Fruit fly (Drosophila melanogaster) whole organism: ENCODE data around the gene CG14370.

Experiments used
- CG8478 ChIP-seq: fragments of >200 bp; optimal IDR thresholded peaks from 2 replicates; lab custom pipeline; 2018; ENCODE audit warnings: inconsistent platforms
- Dll ChIP-seq: fragments of >200 bp; optimal IDR thresholded peaks from 2 replicates; lab custom pipeline; 2017
- EcR ChIP-seq, 2 experiments: fragments of >200 bp; optimal IDR thresholded peaks; 2 replicates each; lab custom pipeline; 2017; ENCODE audit warnings: missing biosample characterization in 2 of 2, missing genetic modification characterization in 2 of 2, missing genetic modification reagents in 2 of 2
- pan ChIP-seq: fragments of >200 bp; optimal IDR thresholded peaks from 2 replicates; lab custom pipeline; 2017
- psq ChIP-seq: fragments of >200 bp; optimal IDR thresholded peaks from 2 replicates; lab custom pipeline; 2017
- usp ChIP-seq: fragments of >200 bp; optimal IDR thresholded peaks from 2 replicates; lab custom pipeline; 2017; ENCODE audit warnings: missing biosample characterization, missing genetic modification characterization, mixed read lengths

DNA sequence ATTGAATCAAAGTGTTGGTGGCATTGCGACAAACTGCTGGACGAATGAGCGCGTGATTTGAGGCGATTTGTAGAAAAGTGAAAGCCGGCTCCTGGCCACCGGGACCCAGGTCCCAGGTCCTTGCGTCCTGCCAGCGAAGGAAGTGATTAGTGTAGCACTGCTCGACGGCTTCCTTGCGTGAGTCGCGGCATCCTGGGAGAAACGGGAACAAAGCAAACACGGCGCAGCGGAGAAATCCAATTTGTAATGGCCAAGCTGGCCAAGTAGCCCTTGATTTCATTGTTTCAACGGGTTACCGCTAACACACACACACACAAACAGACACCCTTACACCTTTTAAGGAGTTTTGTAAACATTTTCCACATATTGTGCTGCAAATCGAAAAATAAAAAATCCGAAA is 43.8 kb downstream of the CG14370 start, which contains the start of gene CG10841:
- TF ChIP-seq usp (GFP tag; lab: Kevin White, UChicago): no peak
- TF ChIP-seq pan: no peak
- TF ChIP-seq CG8478 (lab: Kevin White, UChicago): no peak
- TF ChIP-seq Dll (lab: Kevin White, UChicago): no peak
- TF ChIP-seq EcR (GFP tag; optimal IDR thresholded peaks at IDR 0.05; lab: Kevin White, UChicago): no peak
- no peak for TF ChIP-seq psq (lab: Kevin White, UChicago)
